Worm (Caenorhabditis elegans) whole organism, L4 larva: ENCODE results near the gene ZK1128.3.

Source experiments
- T26A8.4 ChIP-seq: fragments of 200-800 bp; sonication (Bioruptor generic); IDR thresholded peaks from 2 replicates; pipeline ENCODE4 v1.3.6; 2022; ENCODE audit warnings: missing genetic modification characterization, missing compliant biosample characterization
- ZK546.5 ChIP-seq, 2 experiments: sonication (generic microtip); optimal IDR thresholded peaks; 2 replicates each; lab custom pipeline; 2017; ENCODE audit warnings: missing biosample characterization in 2 of 2, missing genetic modification characterization in 2 of 2
- aha-1 ChIP-seq: fragments of 150-350 bp; peaks from one replicate; lab custom pipeline; 2014; ENCODE audit warnings: missing biosample characterization, missing genetic modification characterization
- ceh-20 ChIP-seq: fragments of 200-800 bp; sonication (Bioruptor generic); IDR thresholded peaks from 2 replicates; pipeline ENCODE4 v1.3.6; 2022; ENCODE audit warnings: missing genetic modification reagents, missing genetic modification characterization, missing compliant biosample characterization
- ceh-82 ChIP-seq: sonication (generic microtip); optimal IDR thresholded peaks from 2 replicates; lab custom pipeline; 2017; ENCODE audit warnings: missing biosample characterization, missing genetic modification characterization
- ces-1 ChIP-seq: fragments of 150-350 bp; sonication (generic microtip); optimal IDR thresholded peaks from 4 replicates; lab custom pipeline; 2014; ENCODE audit warnings: missing biosample characterization, missing genetic modification reagents, missing genetic modification characterization
- cey-2 ChIP-seq: sonication (generic microtip); optimal IDR thresholded peaks from 3 replicates; lab custom pipeline; 2017; ENCODE audit warnings: missing genetic modification characterization, mild to moderate bottlenecking, missing compliant biosample characterization, antibody characterized with exemption, borderline replicate concordance; ENCODE audit not compliant: insufficient read depth
- daf-16 ChIP-seq, 3 experiments: sonication (generic microtip); optimal IDR thresholded peaks; 2 replicates each; lab custom pipeline; 2016 to 2017; ENCODE audit warnings: missing genetic modification characterization in 3 of 3, missing genetic modification reagents in 3 of 3, mild to moderate bottlenecking in 2 of 3, missing compliant biosample characterization in 2 of 3, missing biosample characterization in 1 of 3, moderate library complexity in 1 of 3
- dmd-6 ChIP-seq: fragments of 200-800 bp; sonication (Bioruptor generic); IDR thresholded peaks from 2 replicates; pipeline ENCODE4 v1.3.6; 2022; ENCODE audit warnings: missing genetic modification reagents, missing genetic modification characterization, missing compliant biosample characterization
- duxl-1 ChIP-seq: sonication (generic microtip); optimal IDR thresholded peaks from 2 replicates; lab custom pipeline; 2016; ENCODE audit warnings: mild to moderate bottlenecking, missing genetic modification characterization, moderate library complexity, missing compliant biosample characterization; ENCODE audit not compliant: poor library complexity
- dve-1 ChIP-seq: sonication (generic microtip); optimal IDR thresholded peaks from 2 replicates; lab custom pipeline; 2017; ENCODE audit warnings: antibody characterized with exemption, mild to moderate bottlenecking, missing genetic modification characterization, missing compliant biosample characterization; ENCODE audit not compliant: insufficient read depth
- fkh-10 ChIP-seq: fragments of 150-350 bp; optimal IDR thresholded peaks from 2 replicates; lab custom pipeline; 2014; ENCODE audit warnings: missing biosample characterization, missing genetic modification reagents, missing genetic modification characterization
- fos-1 ChIP-seq: fragments of 150-350 bp; optimal IDR thresholded peaks from 2 replicates; lab custom pipeline; 2014; ENCODE audit warnings: missing biosample characterization, missing genetic modification characterization
- hif-1 ChIP-seq, 2 experiments: sonication (generic microtip); optimal IDR thresholded peaks; 2 replicates each; lab custom pipeline; 2016 to 2017; ENCODE audit warnings: missing compliant biosample characterization in 2 of 2, missing genetic modification characterization in 2 of 2, missing genetic modification reagents in 2 of 2, missing genotype in 2 of 2, mild to moderate bottlenecking in 1 of 2
- hlh-11 ChIP-seq: fragments of 200-800 bp; sonication (Bioruptor generic); optimal IDR thresholded peaks from 2 replicates; lab custom pipeline; 2018; ENCODE audit warnings: mild to moderate bottlenecking, missing genetic modification characterization, missing compliant biosample characterization
- hlh-30 ChIP-seq: sonication (generic microtip); optimal IDR thresholded peaks from 2 replicates; lab custom pipeline; 2017; ENCODE audit warnings: antibody characterized with exemption, mild to moderate bottlenecking, missing genetic modification characterization, missing compliant biosample characterization; ENCODE audit not compliant: insufficient read depth
- lim-7 ChIP-seq: fragments of 200-800 bp; sonication (Bioruptor generic); IDR thresholded peaks from 2 replicates; pipeline ENCODE4 v1.3.6; 2022; ENCODE audit warnings: missing genetic modification characterization, missing compliant biosample characterization
- lin-1 ChIP-seq: fragments of 200-800 bp; sonication (Bioruptor generic); IDR thresholded peaks from 2 replicates; pipeline ENCODE4 v1.3.6; 2022; ENCODE audit warnings: missing genetic modification reagents, missing genetic modification characterization, missing compliant biosample characterization
- lsy-2 ChIP-seq, 2 experiments: fragments of 150-350 bp in 1 of 2; sonication (generic microtip) in 1 of 2; optimal IDR thresholded peaks; 2 replicates each; lab custom pipeline; 2014 to 2017; ENCODE audit warnings: missing biosample characterization in 2 of 2, missing genetic modification characterization in 2 of 2
- mep-1 ChIP-seq: fragments of 150-350 bp; sonication (generic microtip); optimal IDR thresholded peaks from 3 replicates; lab custom pipeline; 2014; ENCODE audit warnings: missing biosample characterization, missing genetic modification characterization
- mxl-3 ChIP-seq: fragments of 200-800 bp; sonication (Bioruptor generic); optimal IDR thresholded peaks from 2 replicates; lab custom pipeline; 2018; ENCODE audit warnings: mild to moderate bottlenecking, missing genetic modification characterization, missing compliant biosample characterization
- nhr-102 ChIP-seq: sonication (generic microtip); optimal IDR thresholded peaks from 2 replicates; lab custom pipeline; 2016; ENCODE audit warnings: mild to moderate bottlenecking, missing genetic modification characterization, moderate library complexity, missing compliant biosample characterization
- nhr-111 ChIP-seq: fragments of 200-800 bp; sonication (Bioruptor generic); optimal IDR thresholded peaks from 2 replicates; lab custom pipeline; 2018; ENCODE audit warnings: mild to moderate bottlenecking, missing genetic modification characterization, missing compliant biosample characterization
- nhr-28 ChIP-seq: fragments of 150-350 bp; optimal IDR thresholded peaks from 2 replicates; lab custom pipeline; 2014; ENCODE audit warnings: missing biosample characterization, missing genetic modification characterization
- nhr-48 ChIP-seq: sonication (generic microtip); optimal IDR thresholded peaks from 2 replicates; lab custom pipeline; 2016; ENCODE audit warnings: mild to moderate bottlenecking, missing genetic modification characterization, missing compliant biosample characterization
- nhr-6 ChIP-seq: fragments of 150-350 bp; optimal IDR thresholded peaks from 2 replicates; lab custom pipeline; 2014; ENCODE audit warnings: missing biosample characterization, missing genetic modification characterization
- php-3 ChIP-seq: fragments of 200-800 bp; sonication (Bioruptor generic); IDR thresholded peaks from 2 replicates; pipeline ENCODE4 v1.3.6; 2022; ENCODE audit warnings: missing genetic modification reagents, missing genetic modification characterization, missing compliant biosample characterization
- pqm-1 ChIP-seq: sonication (generic microtip); optimal IDR thresholded peaks from 2 replicates; lab custom pipeline; 2017; ENCODE audit warnings: missing biosample characterization, missing genetic modification characterization
- rbr-2 ChIP-seq: sonication (generic microtip); optimal IDR thresholded peaks from 2 replicates; lab custom pipeline; 2016; ENCODE audit warnings: missing genotype, missing genetic modification characterization, missing compliant biosample characterization
- tra-1 ChIP-seq: fragments of 200-800 bp; sonication (Bioruptor generic); IDR thresholded peaks from 2 replicates; pipeline ENCODE4 v1.3.6; 2022; ENCODE audit warnings: missing genetic modification reagents, missing genetic modification characterization, missing compliant biosample characterization
- unc-62 ChIP-seq, 3 experiments: fragments of 150-350 bp in 1 of 3; sonication (generic microtip); optimal IDR thresholded peaks in 2 of 3; peaks in 1 of 3; 1 replicate in 1 of 3; 2 replicates in 2 of 3; lab custom pipeline; 2014 to 2017; ENCODE audit warnings: missing biosample characterization in 3 of 3, missing genetic modification characterization in 3 of 3, missing genetic modification reagents in 3 of 3, missing genotype in 1 of 3
- zag-1 ChIP-seq: fragments of 150-350 bp; optimal IDR thresholded peaks from 2 replicates; lab custom pipeline; 2014; ENCODE audit warnings: missing biosample characterization, missing genetic modification characterization
- zip-11 ChIP-seq: fragments of 200-800 bp; sonication (Bioruptor generic); IDR thresholded peaks from 2 replicates; pipeline ENCODE4 v1.3.6; 2022; ENCODE audit warnings: missing genetic modification characterization, missing compliant biosample characterization

ZK1128.3 gene

ce11 chrIII:10150710-10151109 lies 32.0 kb upstream of the ZK1128.3 start:
- TF ChIP-seq lsy-2 (tag; optimal IDR thresholded peaks at IDR 0.05; lab: Kevin White, UChicago) (peak in 1 of 2 experiments; percentile 21), lin-1 (GFP tag; lab: Robert Waterston, UW) (no peak), ceh-20 (GFP tag; lab: Robert Waterston, UW) (0 out of 2 replicates have a peak, but pooled peaks have one; percentile 26), ZK546.5 (tag; optimal IDR thresholded peaks at IDR 0.05; lab: Kevin White, UChicago) (no peak), aha-1 (tag; lab: Kevin White, UChicago) (peak; percentile 98), mep-1 (no peak), mxl-3 (GFP tag; lab: Kevin White, UChicago) (peak; percentile 31), nhr-48 (tag; lab: Kevin White, UChicago) (peak; percentile 75), lim-7 (GFP tag; lab: Robert Waterston, UW) (no peak), hlh-30 (tag; lab: Kevin White, UChicago) (peak; percentile 36)

ce11 chrIII:10149910-10150309 lies 31.2 kb upstream of the ZK1128.3 start:
- no peak for TF ChIP-seq dmd-6 (GFP tag; lab: Robert Waterston, UW)
- no peak for TF ChIP-seq nhr-102 (tag; lab: Kevin White, UChicago)
- peak; percentile 94 for TF ChIP-seq aha-1 (tag; lab: Kevin White, UChicago)

- TF ChIP-seq ces-1 (GFP tag; lab: Kevin White, UChicago) (no peak), daf-16 (GFP tag; optimal IDR thresholded peaks at IDR 0.05; lab: Kevin White, UChicago) (no peak), daf-16 (tag; optimal IDR thresholded peaks at IDR 0.05; lab: Kevin White, UChicago) (no peak), ZK546.5 (tag; optimal IDR thresholded peaks at IDR 0.05; lab: Kevin White, UChicago) (no peak), duxl-1 (no peak), cey-2 (tag; lab: Kevin White, UChicago) (no peak)
These were observed 28.0 kb upstream of the ZK1128.3 start, which contains the start of gene K08E5.1 for ce11 chrIII:10146701-10147100. Gene K08E5.1 (minus strand): TSS chrIII:10146801.

ce11 chrIII:10140732-10141131 lies 22.0 kb upstream of the ZK1128.3 start, which contains the start of gene K08E5.6:
Gene K08E5.6 (plus strand): TSS chrIII:10141032.
- no peak for TF ChIP-seq dmd-6 (GFP tag; lab: Robert Waterston, UW)
- TF ChIP-seq zip-11 (GFP tag; lab: Robert Waterston, UW) = no peak
- no peak for TF ChIP-seq zag-1 (tag; lab: Kevin White, UChicago)
- TF ChIP-seq unc-62 (GFP tag; optimal IDR thresholded peaks at IDR 0.05 in 1 of 2; lab: Kevin White, UChicago) = no peak
- TF ChIP-seq unc-62 (tag; optimal IDR thresholded peaks at IDR 0.05; lab: Kevin White, UChicago) = no peak
- no peak for TF ChIP-seq ceh-82
- no peak for TF ChIP-seq fos-1 (tag; lab: Kevin White, UChicago)
- TF ChIP-seq fkh-10 = no peak

- peak in 1 of 2 experiments; percentile 27 for TF ChIP-seq hif-1 (tag; optimal IDR thresholded peaks at IDR 0.05; lab: Kevin White, UChicago)
- TF ChIP-seq php-3 (GFP tag; lab: Robert Waterston, UW) = no peak
- TF ChIP-seq lsy-2 (tag; optimal IDR thresholded peaks at IDR 0.05; lab: Kevin White, UChicago) = peak in 1 of 2 experiments; percentile 28
- peak; percentile 6 for TF ChIP-seq dve-1 (tag; lab: Kevin White, UChicago)
- TF ChIP-seq hlh-30 (tag; lab: Kevin White, UChicago) = peak; percentile 8
- peak in 1 of 2 experiments; percentile 39 for TF ChIP-seq unc-62 (GFP tag; optimal IDR thresholded peaks at IDR 0.05 in 1 of 2; lab: Kevin White, UChicago)
- TF ChIP-seq unc-62 (tag; optimal IDR thresholded peaks at IDR 0.05; lab: Kevin White, UChicago) = no peak
- peak; percentile 89 for TF ChIP-seq aha-1 (tag; lab: Kevin White, UChicago)
- TF ChIP-seq tra-1 = no peak
- peak; percentile 9 for TF ChIP-seq mxl-3 (GFP tag; lab: Kevin White, UChicago)
- TF ChIP-seq, all 104 proteins: peak for 7
These were observed 18.1 kb upstream of the ZK1128.3 start, which contains the start of gene ZK1128.7 for ce11 chrIII:10136778-10137177. Gene ZK1128.7 (plus strand): TSS chrIII:10137006.

ce11 chrIII:10134517-10134916 lies 15.8 kb upstream of the ZK1128.3 start:
- TF ChIP-seq nhr-28 (tag; lab: Kevin White, UChicago) (peak; percentile 9), nhr-6 (peak; percentile 68), daf-16 (GFP tag; optimal IDR thresholded peaks at IDR 0.05; lab: Kevin White, UChicago) (no peak), daf-16 (tag; optimal IDR thresholded peaks at IDR 0.05; lab: Kevin White, UChicago) (peak; percentile 55), dve-1 (tag; lab: Kevin White, UChicago) (peak; percentile 52), rbr-2 (tag; lab: Kevin White, UChicago) (no peak), hlh-11 (tag; lab: Kevin White, UChicago) (peak; percentile 52), fkh-10 (no peak), T26A8.4 (GFP tag; lab: Robert Waterston, UW) (no peak), nhr-111 (GFP tag; lab: Kevin White, UChicago) (no peak), unc-62 (GFP tag; optimal IDR thresholded peaks at IDR 0.05 in 1 of 2; lab: Kevin White, UChicago) (peak in 1 of 2 experiments; percentile 3), unc-62 (tag; optimal IDR thresholded peaks at IDR 0.05; lab: Kevin White, UChicago) (no peak), pqm-1 (tag; lab: Kevin White, UChicago) (peak; percentile 43)
